Fruit fly (Drosophila melanogaster): Measurements from ENCODE around the gene Hrb27C.

dm6 chr2L:6968013-6968517 lies 47.6 kb downstream of the Hrb27C start:
- TF ChIP-seq cnc (optimal IDR thresholded peaks at IDR 0.05) (no peak), Clk (GFP tag; optimal IDR thresholded peaks at IDR 0.05) (no peak), Hr96 (GFP tag; optimal IDR thresholded peaks at IDR 0.05) (no peak), bab1 (GFP tag; optimal IDR thresholded peaks at IDR 0.05) (peak; percentile 29), CG7045 (GFP tag; optimal IDR thresholded peaks at IDR 0.05) (no peak), CG11617 (GFP tag; optimal IDR thresholded peaks at IDR 0.05) (peak; percentile 51), CG1620 (GFP tag; optimal IDR thresholded peaks at IDR 0.05) (no peak), pad (GFP tag; optimal IDR thresholded peaks at IDR 0.05) (peak; percentile 40), CG7101 (tag; optimal IDR thresholded peaks at IDR 0.05) (peak; percentile 28), CG33017 (tag; optimal IDR thresholded peaks at IDR 0.05) (peak; percentile 24), Mnt (GFP tag; optimal IDR thresholded peaks at IDR 0.05) (no peak), kay (GFP tag; ENCODE audit: borderline replicate concordance) (no peak), cic (GFP tag; optimal IDR thresholded peaks at IDR 0.05) (no peak), CG12768 (GFP tag; optimal IDR thresholded peaks at IDR 0.05) (no peak)
